Fruit fly (Drosophila melanogaster) whole organism, embryonic: ENCODE results near the gene arm.
A peak's percentile ranks its signal among the peaks of the same experiment; 100 is the strongest.

Source experiments
- CG9876 ChIP-seq: fragments of 200-800 bp; sonication (Bioruptor generic); optimal IDR thresholded peaks from 2 replicates; lab custom pipeline; 2016; ENCODE audit warnings: missing biosample characterization, missing genetic modification characterization
- chn ChIP-seq: fragments of 200-800 bp; sonication (Bioruptor generic); optimal IDR thresholded peaks from 2 replicates; lab custom pipeline; 2016; ENCODE audit warnings: missing biosample characterization, missing genetic modification characterization
- h ChIP-seq: fragments of >200 bp; optimal IDR thresholded peaks from 2 replicates; lab custom pipeline; 2017
- hkb ChIP-seq, 2 experiments: fragments of 200-800 bp in 1 of 2; fragments of >200 bp in 1 of 2; sonication (Bioruptor generic) in 1 of 2; IDR thresholded peaks in 1 of 2; optimal IDR thresholded peaks in 1 of 2; 2 replicates each; pipeline versions ENCODE4 v1.3.6 to Lab custom; 2017 to 2022; ENCODE audit warnings: missing biosample characterization in 1 of 2, missing genetic modification characterization in 1 of 2
- lola ChIP-seq, 3 experiments: fragments of >200 bp in 2 of 3; fragments of 200-800 bp in 1 of 3; sonication (Bioruptor generic) in 1 of 3; optimal IDR thresholded peaks; 2 replicates each; lab custom pipeline; 2017 to 2019; ENCODE audit warnings: missing biosample characterization in 3 of 3, missing genetic modification characterization in 3 of 3, mild to moderate bottlenecking in 1 of 3, moderate library complexity in 1 of 3

- TF ChIP-seq h (no peak), chn (GFP tag; lab: Kevin White, UChicago) (no peak), lola (GFP tag; optimal IDR thresholded peaks at IDR 0.05; lab: Kevin White, UChicago) (no peak), hkb (optimal IDR thresholded peaks at IDR 0.05; lab: Kevin White, UChicago) (no peak), hkb (GFP tag; IDR thresholded peaks at IDR 0.05; lab: Robert Waterston, UW) (0 out of 2 replicates have a peak, but pooled peaks have one; percentile 26), CG9876 (GFP tag; lab: Kevin White, UChicago) (no peak)
These were observed 27.2 kb upstream of the arm start, which contains the start of gene CG11596 for dm6 chrX:1927473-1928306.
